Worm (Caenorhabditis elegans) whole organism, early embryonic: Measurements from ENCODE around the gene str-37.

Source experiments
- ama-1 ChIP-seq: fragments of 150-350 bp; optimal IDR thresholded peaks from 2 replicates; lab custom pipeline; 2014
- ceh-36 ChIP-seq: sonication (generic microtip); optimal IDR thresholded peaks from 2 replicates; lab custom pipeline; 2016; ENCODE audit warnings: missing genetic modification characterization, inconsistent platforms, missing compliant biosample characterization
- hmg-4 ChIP-seq: fragments of 200-800 bp; sonication (Bioruptor generic); optimal IDR thresholded peaks from 2 replicates; lab custom pipeline; 2018; ENCODE audit warnings: mild to moderate bottlenecking, missing genetic modification characterization, missing compliant biosample characterization
- hnd-1 ChIP-seq: sonication (generic microtip); optimal IDR thresholded peaks from 2 replicates; lab custom pipeline; 2016; ENCODE audit warnings: missing genetic modification characterization, missing compliant biosample characterization
- pes-1 ChIP-seq: fragments of 200-800 bp; sonication (Bioruptor generic); IDR thresholded peaks from 2 replicates; pipeline ENCODE4 v1.3.6; 2022; ENCODE audit warnings: missing genetic modification reagents, missing genetic modification characterization, missing compliant biosample characterization

DNA sequence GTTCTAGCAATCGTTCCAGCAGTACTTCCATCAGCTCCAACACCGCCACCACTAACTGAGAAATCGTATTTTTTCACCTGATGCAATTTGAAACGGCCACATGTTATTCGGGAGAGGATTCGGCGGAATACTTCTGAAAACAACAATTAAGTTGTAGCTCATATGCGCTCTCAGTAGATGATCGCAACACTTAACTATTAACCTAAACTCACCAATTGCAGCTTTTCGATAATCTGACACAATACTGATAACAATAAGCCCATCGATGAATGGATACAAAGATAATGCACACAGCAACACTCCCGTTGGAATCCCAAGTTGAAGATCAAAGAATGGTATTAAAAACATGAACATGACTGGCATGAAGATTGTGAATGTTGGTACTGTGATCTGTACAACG, 10.5 kb downstream of the str-37 start:
- TF ChIP-seq hmg-4 (no peak), ama-1 (lab: Kevin White, UChicago) (no peak), ceh-36 (tag; lab: Kevin White, UChicago) (no peak), hnd-1 (tag; lab: Kevin White, UChicago) (no peak), pes-1 (no peak)
